Worm (Caenorhabditis elegans): Measurements from ENCODE around the gene clec-146.
A peak's percentile ranks its signal among the peaks of the same experiment; 100 is the strongest.

The clec-146 gene

ce11 chrII:13611186-13611585, 17.6 kb upstream of the clec-146 start, which contains the start of gene gst-24:
Gene gst-24, minus strand, starts transcription at chrII:13611366.
- TF ChIP-seq mbf-1 (tag; optimal IDR thresholded peaks at IDR 0.05) (no peak), nhr-6 (tag; optimal IDR thresholded peaks at IDR 0.05) (no peak), C34F6.9 (tag; optimal IDR thresholded peaks at IDR 0.05) (peak; percentile 65), nhr-21 (tag; optimal IDR thresholded peaks at IDR 0.05) (no peak), ama-1 (optimal IDR thresholded peaks at IDR 0.05) (no peak), elt-1 (tag; optimal IDR thresholded peaks at IDR 0.05) (no peak), skn-1 (tag; optimal IDR thresholded peaks at IDR 0.05) (no peak), Y55F3AM.14 (GFP tag; optimal IDR thresholded peaks at IDR 0.05) (no peak), mdl-1 (tag; optimal IDR thresholded peaks at IDR 0.05) (no peak), ceh-16 (tag; optimal IDR thresholded peaks at IDR 0.05) (no peak), unc-55 (GFP tag; optimal IDR thresholded peaks at IDR 0.05) (peak; percentile 0), mab-5 (tag; optimal IDR thresholded peaks at IDR 0.05) (no peak), lin-39 (tag; optimal IDR thresholded peaks at IDR 0.05) (no peak), unc-62 (GFP tag; optimal IDR thresholded peaks at IDR 0.05) (no peak), nhr-12 (tag; optimal IDR thresholded peaks at IDR 0.05) (no peak), nhr-11 (tag; optimal IDR thresholded peaks at IDR 0.05) (no peak), fos-1 (tag; optimal IDR thresholded peaks at IDR 0.05) (no peak), nhr-129 (tag; optimal IDR thresholded peaks at IDR 0.05) (no peak)

- TF ChIP-seq F13H6.1 (tag; optimal IDR thresholded peaks at IDR 0.05) (peak; percentile 50), elt-1 (tag; optimal IDR thresholded peaks at IDR 0.05) (no peak), sma-3 (GFP tag; optimal IDR thresholded peaks at IDR 0.05) (peak; percentile 73), ZK546.5 (tag; optimal IDR thresholded peaks at IDR 0.05) (no peak), mbf-1 (tag; optimal IDR thresholded peaks at IDR 0.05) (no peak), gmeb-1 (tag; optimal IDR thresholded peaks at IDR 0.05) (peak; percentile 21), nhr-11 (tag; optimal IDR thresholded peaks at IDR 0.05) (no peak), mdl-1 (tag; optimal IDR thresholded peaks at IDR 0.05) (peak; percentile 35 to 76), blmp-1 (tag; optimal IDR thresholded peaks at IDR 0.05; ENCODE audit: insufficient read depth) (peak; percentile 62), nhr-21 (tag; optimal IDR thresholded peaks at IDR 0.05) (peak; percentile 68), lin-11 (tag; optimal IDR thresholded peaks at IDR 0.05) (no peak), lsy-2 (tag; optimal IDR thresholded peaks at IDR 0.05) (no peak), nhr-25 (tag; optimal IDR thresholded peaks at IDR 0.05) (peak; percentile 76), elt-3 (tag; optimal IDR thresholded peaks at IDR 0.05) (no peak), nhr-237 (tag; optimal IDR thresholded peaks at IDR 0.05) (no peak), sma-9 (GFP tag; optimal IDR thresholded peaks at IDR 0.05) (peak; percentile 91), sma-9 (tag; optimal IDR thresholded peaks at IDR 0.05) (no peak), zag-1 (tag; optimal IDR thresholded peaks at IDR 0.05) (no peak), nhr-6 (tag; optimal IDR thresholded peaks at IDR 0.05) (no peak), egl-27 (tag; optimal IDR thresholded peaks at IDR 0.05) (no peak), skn-1 (tag; optimal IDR thresholded peaks at IDR 0.05) (peak; percentile 36), nhr-129 (tag; optimal IDR thresholded peaks at IDR 0.05) (peak; percentile 6), snpc-4 (tag; optimal IDR thresholded peaks at IDR 0.05) (no peak), nhr-77 (tag; optimal IDR thresholded peaks at IDR 0.05) (no peak), fos-1 (tag; optimal IDR thresholded peaks at IDR 0.05) (peak; percentile 35), ztf-11 (tag; optimal IDR thresholded peaks at IDR 0.05) (no peak), alr-1 (tag; optimal IDR thresholded peaks at IDR 0.05) (no peak), unc-55 (GFP tag; optimal IDR thresholded peaks at IDR 0.05) (no peak), ztf-4 (tag; optimal IDR thresholded peaks at IDR 0.05) (no peak), R02D3.7 (tag; optimal IDR thresholded peaks at IDR 0.05) (no peak), ama-1 (optimal IDR thresholded peaks at IDR 0.05) (no peak), unc-39 (tag; optimal IDR thresholded peaks at IDR 0.05) (no peak), lin-39 (tag; optimal IDR thresholded peaks at IDR 0.05) (no peak), crh-2 (tag; optimal IDR thresholded peaks at IDR 0.05) (peak; percentile 78), nhr-10 (tag; optimal IDR thresholded peaks at IDR 0.05) (no peak)
These were observed 16.1 kb upstream of the clec-146 start, which contains the start of gene gst-20 for ce11 chrII:13609655-13610054. Gene gst-20, minus strand, starts transcription at chrII:13609824.

ce11 chrII:13600904-13601303, 7.3 kb upstream of the clec-146 start, which contains the start of gene csp-1:
Gene csp-1, plus strand, starts transcription at chrII:13601204.
- TF ChIP-seq lin-11 (tag; optimal IDR thresholded peaks at IDR 0.05) = no peak
- TF ChIP-seq nhr-12 (tag; optimal IDR thresholded peaks at IDR 0.05) = no peak
- TF ChIP-seq sem-4 (tag; optimal IDR thresholded peaks at IDR 0.05) = no peak
- TF ChIP-seq ztf-4 (tag; optimal IDR thresholded peaks at IDR 0.05) = no peak
- TF ChIP-seq nhr-23 (tag; optimal IDR thresholded peaks at IDR 0.05) = no peak
- TF ChIP-seq ceh-16 (tag; optimal IDR thresholded peaks at IDR 0.05) = no peak
